Fruit fly (Drosophila melanogaster): ENCODE measurements around the gene CG10336.

Gene CG10336

DNA sequence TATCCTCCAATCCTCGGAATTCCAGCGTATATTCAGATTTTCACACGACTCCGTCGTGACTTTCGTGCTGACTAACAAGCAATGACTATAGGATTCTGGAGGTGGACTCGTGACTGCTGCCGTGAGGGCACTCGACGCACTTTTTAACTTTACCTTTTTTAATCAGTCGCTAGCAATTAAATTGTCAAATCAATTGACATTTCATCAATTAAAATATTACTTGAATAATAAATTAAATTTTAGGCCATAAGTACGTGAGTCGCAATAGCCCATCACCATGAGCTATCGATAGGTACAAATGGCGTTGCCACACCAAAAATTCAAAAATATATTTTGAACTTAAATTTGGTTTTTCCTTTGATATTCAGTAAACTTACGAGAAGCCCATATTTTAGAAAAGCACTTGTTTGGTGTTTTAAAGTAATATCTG lies 16.3 kb downstream of the CG10336 start, which contains the start of gene Jwa (continued):
- TF ChIP-seq CG9437 (GFP tag; optimal IDR thresholded peaks at IDR 0.05) (peak; percentile 84), Scr (GFP tag; IDR thresholded peaks at IDR 0.05; ENCODE audit: partially characterized antibody) (peak; percentile 99), CG31365 (tag; optimal IDR thresholded peaks at IDR 0.05) (no peak), CG9797 (GFP tag; optimal IDR thresholded peaks at IDR 0.05) (peak; percentile 12), esg (GFP tag; conservative IDR thresholded peaks at IDR 0.05) (peak; percentile 94), wdn (GFP tag; IDR thresholded peaks at IDR 0.05) (peak; percentile 84), fd3F (GFP tag; optimal IDR thresholded peaks at IDR 0.05) (peak; percentile 77), CG1647 (GFP tag; optimal IDR thresholded peaks at IDR 0.05) (peak; percentile 84), Meics (GFP tag; optimal IDR thresholded peaks at IDR 0.05) (peak; percentile 80), lmd (GFP tag; IDR thresholded peaks at IDR 0.05) (peak; percentile 91), CG42726 (GFP tag; IDR thresholded peaks at IDR 0.05; ENCODE audit: partially characterized antibody) (peak; percentile 91), BtbVII (GFP tag; optimal IDR thresholded peaks at IDR 0.05) (no peak)

DNA sequence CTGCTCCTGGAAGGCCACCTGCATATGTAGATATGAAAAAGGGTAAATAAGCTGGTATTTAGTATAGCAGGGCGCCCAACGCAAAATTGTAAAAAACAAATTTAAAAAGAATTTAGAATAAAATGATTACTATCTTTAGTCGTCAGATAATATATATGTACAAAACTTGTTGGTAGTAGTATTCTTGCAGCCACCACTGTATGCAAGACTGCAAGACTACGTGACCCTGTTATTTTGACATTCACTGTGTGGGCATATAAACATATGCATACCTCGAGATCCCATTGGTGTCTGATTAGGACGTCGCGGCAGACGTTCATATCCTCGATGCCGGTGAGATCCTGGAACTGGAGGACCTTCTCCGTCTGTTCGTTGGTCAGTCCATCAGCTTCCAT lies 18.5 kb downstream of the CG10336 start:
- TF ChIP-seq caup (GFP tag; optimal IDR thresholded peaks at IDR 0.05; ENCODE audit: severe bottlenecking), result peak; percentile 24
- no peak for TF ChIP-seq CG10431 (GFP tag; optimal IDR thresholded peaks at IDR 0.05)
- TF ChIP-seq ranshi (GFP tag; IDR thresholded peaks at IDR 0.05), result no peak
- TF ChIP-seq CG4730 (GFP tag; IDR thresholded peaks at IDR 0.05), result no peak
- no peak for TF ChIP-seq Poxn (GFP tag; IDR thresholded peaks at IDR 0.05)
- TF ChIP-seq Hr3 (GFP tag; optimal IDR thresholded peaks at IDR 0.05), result peak; percentile 23
- TF ChIP-seq CG18011 (GFP tag; optimal IDR thresholded peaks at IDR 0.05), result no peak
- no peak for TF ChIP-seq ham (GFP tag; IDR thresholded peaks at IDR 0.05)
- no peak for TF ChIP-seq CG6683 (GFP tag; optimal IDR thresholded peaks at IDR 0.05)
- no peak for TF ChIP-seq CG2129 (GFP tag; IDR thresholded peaks at IDR 0.05; ENCODE audit: partially characterized antibody)
- TF ChIP-seq Lpt (GFP tag; optimal IDR thresholded peaks at IDR 0.05), result no peak
- TF ChIP-seq CG7357 (GFP tag; IDR thresholded peaks at IDR 0.05), result no peak
- no peak for TF ChIP-seq CG1233 (GFP tag; optimal IDR thresholded peaks at IDR 0.05)
- no peak for TF ChIP-seq slou (GFP tag; optimal IDR thresholded peaks at IDR 0.05)
- no peak for TF ChIP-seq CG8478 (optimal IDR thresholded peaks at IDR 0.05)
- no peak for TF ChIP-seq gsb (GFP tag; IDR thresholded peaks at IDR 0.05)
- no peak for TF ChIP-seq Bteb2 (GFP tag; optimal IDR thresholded peaks at IDR 0.05)
- TF ChIP-seq luna (GFP tag; optimal IDR thresholded peaks at IDR 0.05), result peak; percentile 21
- no peak for TF ChIP-seq vnd (GFP tag; IDR thresholded peaks at IDR 0.05; ENCODE audit: partially characterized antibody)
- TF ChIP-seq CG8388 (GFP tag; optimal IDR thresholded peaks at IDR 0.05), result peak; percentile 44
- no peak for TF ChIP-seq Gsc (GFP tag; IDR thresholded peaks at IDR 0.05)
- TF ChIP-seq btn (GFP tag; optimal IDR thresholded peaks at IDR 0.05), result no peak
- TF ChIP-seq CG2712 (tag; optimal IDR thresholded peaks at IDR 0.05), result peak; percentile 4
- 0 out of 3 replicates have a peak, but pooled peaks have one; percentile 10 for TF ChIP-seq CG11456 (GFP tag; IDR thresholded peaks at IDR 0.05)
- no peak for TF ChIP-seq CG2202 (tag; optimal IDR thresholded peaks at IDR 0.05)
- TF ChIP-seq shn (GFP tag; optimal IDR thresholded peaks at IDR 0.05), result no peak
- TF ChIP-seq CG9876 (GFP tag; optimal IDR thresholded peaks at IDR 0.05), result no peak
- no peak for TF ChIP-seq CG8359 (GFP tag; optimal IDR thresholded peaks at IDR 0.05; ENCODE audit: borderline replicate concordance)
- no peak for TF ChIP-seq fu2 (GFP tag; optimal IDR thresholded peaks at IDR 0.05)
- peak; percentile 37 for TF ChIP-seq CG17359 (tag; optimal IDR thresholded peaks at IDR 0.05)
- peak; percentile 37 for TF ChIP-seq pho (GFP tag; optimal IDR thresholded peaks at IDR 0.05)
- TF ChIP-seq CG9609 (GFP tag; optimal IDR thresholded peaks at IDR 0.05), result no peak
- no peak for TF ChIP-seq CG10147 (GFP tag; optimal IDR thresholded peaks at IDR 0.05)
- peak; percentile 44 for TF ChIP-seq mam (GFP tag; optimal IDR thresholded peaks at IDR 0.05)
- no peak for TF ChIP-seq wor (GFP tag; IDR thresholded peaks at IDR 0.05)
- TF ChIP-seq CG32767 (GFP tag; IDR thresholded peaks at IDR 0.05), result no peak
- TF ChIP-seq Six4 (GFP tag; optimal IDR thresholded peaks at IDR 0.05), result no peak
- no peak for TF ChIP-seq ro (GFP tag; IDR thresholded peaks at IDR 0.05)
- no peak for TF ChIP-seq gro (GFP tag; optimal IDR thresholded peaks at IDR 0.05)
- no peak for TF ChIP-seq odd (GFP tag; optimal IDR thresholded peaks at IDR 0.05)
